1 fruit fly cellular context compared by ENCODE assay signal in genomic region chr3R:21614858-21615427, dm6.
A peak's percentile ranks its signal among the peaks of the same experiment; 100 is the strongest.
TF ChIP-seq lines count a peak whose summit lies in the region.

No protein-coding gene starts in this region.

TF ChIP-seq in whole organism, embryonic, 481 proteins besides CTCF, POLR2A, EP300 and RAD21 (continued from another document):
- TF ChIP-seq CG3838 (GFP tag; optimal IDR thresholded peaks at IDR 0.05; lab: Kevin White, UChicago): no peak
- no peak for TF ChIP-seq CG34376 (GFP tag; optimal IDR thresholded peaks at IDR 0.05; lab: Kevin White, UChicago)
- TF ChIP-seq tna (GFP tag; IDR thresholded peaks at IDR 0.05; lab: Robert Waterston, UW; ENCODE audit: partially characterized antibody): no peak
- TF ChIP-seq ken (GFP tag; IDR thresholded peaks at IDR 0.05; lab: Robert Waterston, UW): no peak
- no peak for TF ChIP-seq CG31365 (tag; optimal IDR thresholded peaks at IDR 0.05; lab: Kevin White, UChicago)
- TF ChIP-seq gsb (GFP tag; IDR thresholded peaks at IDR 0.05; lab: Robert Waterston, UW): no peak
- TF ChIP-seq esg (GFP tag; conservative IDR thresholded peaks at IDR 0.05; lab: Robert Waterston, UW): no peak
- no peak for TF ChIP-seq CG16779 (GFP tag; IDR thresholded peaks at IDR 0.05; lab: Robert Waterston, UW)
- no peak for TF ChIP-seq maf-S (GFP tag; optimal IDR thresholded peaks at IDR 0.05; lab: Kevin White, UChicago)
- no peak for TF ChIP-seq CG2199 (GFP tag; IDR thresholded peaks at IDR 0.05; lab: Robert Waterston, UW)
- TF ChIP-seq CG5180 (GFP tag; optimal IDR thresholded peaks at IDR 0.05; lab: Kevin White, UChicago): peak; percentile 23
- peak; percentile 25 for TF ChIP-seq eyg (GFP tag; optimal IDR thresholded peaks at IDR 0.05; lab: Kevin White, UChicago)
- TF ChIP-seq Dref (GFP tag; IDR thresholded peaks at IDR 0.05; lab: Robert Waterston, UW): no peak
- TF ChIP-seq Gsc (GFP tag; IDR thresholded peaks at IDR 0.05; lab: Robert Waterston, UW): no peak
- TF ChIP-seq grn (GFP tag; optimal IDR thresholded peaks at IDR 0.05; lab: Kevin White, UChicago): no peak
- TF ChIP-seq CG9727 (GFP tag; optimal IDR thresholded peaks at IDR 0.05; lab: Kevin White, UChicago): peak; percentile 54
- no peak for TF ChIP-seq seq (GFP tag; IDR thresholded peaks at IDR 0.05; lab: Robert Waterston, UW)
- peak; percentile 46 for TF ChIP-seq dmrt11E (tag; optimal IDR thresholded peaks at IDR 0.05; lab: Kevin White, UChicago)
- no peak for TF ChIP-seq chinmo (GFP tag; IDR thresholded peaks at IDR 0.05; lab: Robert Waterston, UW; ENCODE audit: partially characterized antibody)
- TF ChIP-seq cwo (GFP tag; optimal IDR thresholded peaks at IDR 0.05; lab: Kevin White, UChicago): peak; percentile 74
- peak; percentile 29 for TF ChIP-seq gcm (GFP tag; optimal IDR thresholded peaks at IDR 0.05; lab: Kevin White, UChicago)
- no peak for TF ChIP-seq CG2116 (GFP tag; optimal IDR thresholded peaks at IDR 0.05; lab: Kevin White, UChicago)
- no peak for TF ChIP-seq Spps (tag; optimal IDR thresholded peaks at IDR 0.05; lab: Kevin White, UChicago)
- no peak for TF ChIP-seq so (GFP tag; IDR thresholded peaks at IDR 0.05; lab: Robert Waterston, UW)
- TF ChIP-seq CkIIα-i1 (GFP tag; IDR thresholded peaks at IDR 0.05; lab: Robert Waterston, UW): no peak
- TF ChIP-seq jing (GFP tag; optimal IDR thresholded peaks at IDR 0.05; lab: Kevin White, UChicago): peak; percentile 32
- peak; percentile 57 for TF ChIP-seq org-1 (GFP tag; optimal IDR thresholded peaks at IDR 0.05; lab: Kevin White, UChicago)
- no peak for TF ChIP-seq Elba2 (GFP tag; optimal IDR thresholded peaks at IDR 0.05; lab: Kevin White, UChicago)
- TF ChIP-seq Max (GFP tag; optimal IDR thresholded peaks at IDR 0.05; lab: Kevin White, UChicago): peak; percentile 42
- TF ChIP-seq NFAT (GFP tag; IDR thresholded peaks at IDR 0.05; lab: Robert Waterston, UW): no peak
- no peak for TF ChIP-seq Atf6 (GFP tag; IDR thresholded peaks at IDR 0.05; lab: Robert Waterston, UW)
- TF ChIP-seq CG6683 (GFP tag; optimal IDR thresholded peaks at IDR 0.05; lab: Kevin White, UChicago): peak; percentile 4
- peak; percentile 53 for TF ChIP-seq Hand (GFP tag; optimal IDR thresholded peaks at IDR 0.05; lab: Kevin White, UChicago)
- no peak for TF ChIP-seq psq (GFP tag; optimal IDR thresholded peaks at IDR 0.05; lab: Kevin White, UChicago)
- TF ChIP-seq Mes4 (GFP tag; optimal IDR thresholded peaks at IDR 0.05; lab: Kevin White, UChicago): peak; percentile 4
- TF ChIP-seq HmgD (GFP tag; optimal IDR thresholded peaks at IDR 0.05; lab: Kevin White, UChicago): no peak
- no peak for TF ChIP-seq CG17912 (GFP tag; optimal IDR thresholded peaks at IDR 0.05; lab: Kevin White, UChicago)
- TF ChIP-seq Hr3 (GFP tag; optimal IDR thresholded peaks at IDR 0.05; lab: Kevin White, UChicago): peak; percentile 32
- TF ChIP-seq CG4424 (GFP tag; optimal IDR thresholded peaks at IDR 0.05; lab: Kevin White, UChicago): peak; percentile 60
- TF ChIP-seq CG7745 (tag; optimal IDR thresholded peaks at IDR 0.05; lab: Kevin White, UChicago): no peak
- TF ChIP-seq Eip74EF (GFP tag; optimal IDR thresholded peaks at IDR 0.05; lab: Kevin White, UChicago): peak in 1 of 2 experiments; percentile 26
- TF ChIP-seq Meics (GFP tag; optimal IDR thresholded peaks at IDR 0.05; lab: Kevin White, UChicago): peak; percentile 79
- TF ChIP-seq MTF-1 (GFP tag; optimal IDR thresholded peaks at IDR 0.05; lab: Kevin White, UChicago; ENCODE audit: borderline replicate concordance): no peak
- peak; percentile 38 for TF ChIP-seq Chrac-16 (GFP tag; optimal IDR thresholded peaks at IDR 0.05; lab: Kevin White, UChicago)
- TF ChIP-seq B-H2 (GFP tag; optimal IDR thresholded peaks at IDR 0.05; lab: Kevin White, UChicago): peak; percentile 22
- peak; percentile 58 for TF ChIP-seq HHEX (GFP tag; optimal IDR thresholded peaks at IDR 0.05; lab: Kevin White, UChicago)
- peak; percentile 3 for TF ChIP-seq CG9817 (tag; optimal IDR thresholded peaks at IDR 0.05; lab: Kevin White, UChicago)
- TF ChIP-seq CG12236 (GFP tag; optimal IDR thresholded peaks at IDR 0.05; lab: Kevin White, UChicago): no peak
- TF ChIP-seq Hmr (GFP tag; optimal IDR thresholded peaks at IDR 0.05; lab: Kevin White, UChicago): peak; percentile 65
- TF ChIP-seq usp (GFP tag; optimal IDR thresholded peaks at IDR 0.05; lab: Kevin White, UChicago): no peak
- TF ChIP-seq Bteb2 (GFP tag; optimal IDR thresholded peaks at IDR 0.05; lab: Kevin White, UChicago): peak; percentile 37
- TF ChIP-seq rib (GFP tag; IDR thresholded peaks at IDR 0.05; lab: Robert Waterston, UW): no peak
- no peak for TF ChIP-seq chm (GFP tag; IDR thresholded peaks at IDR 0.05; lab: Robert Waterston, UW)
- no peak for TF ChIP-seq CG7963 (GFP tag; IDR thresholded peaks at IDR 0.05; lab: Robert Waterston, UW; ENCODE audit: partially characterized antibody)
- TF ChIP-seq tin (GFP tag; optimal IDR thresholded peaks at IDR 0.05; lab: Kevin White, UChicago): no peak
- TF ChIP-seq Stat92E (GFP tag; optimal IDR thresholded peaks at IDR 0.05; lab: Kevin White, UChicago): no peak
- peak; percentile 35 for TF ChIP-seq CG6654 (GFP tag; optimal IDR thresholded peaks at IDR 0.05; lab: Kevin White, UChicago)
- TF ChIP-seq CG17328 (GFP tag; IDR thresholded peaks at IDR 0.05; lab: Robert Waterston, UW): no peak
- TF ChIP-seq Lpt (GFP tag; optimal IDR thresholded peaks at IDR 0.05; lab: Kevin White, UChicago): no peak
- TF ChIP-seq CG9876 (GFP tag; optimal IDR thresholded peaks at IDR 0.05; lab: Kevin White, UChicago): no peak
- no peak for TF ChIP-seq CG4360 (GFP tag; IDR thresholded peaks at IDR 0.05; lab: Robert Waterston, UW)
- peak; percentile 60 for TF ChIP-seq bcd (GFP tag; optimal IDR thresholded peaks at IDR 0.05; lab: Kevin White, UChicago)
- no peak for TF ChIP-seq CG1024 (GFP tag; IDR thresholded peaks at IDR 0.05; lab: Robert Waterston, UW)
- peak; percentile 9 for TF ChIP-seq CG10462 (GFP tag; optimal IDR thresholded peaks at IDR 0.05; lab: Kevin White, UChicago)
- peak; percentile 50 for TF ChIP-seq Asciz (GFP tag; optimal IDR thresholded peaks at IDR 0.05; lab: Kevin White, UChicago)
- peak; percentile 63 for TF ChIP-seq CG13424 (tag; optimal IDR thresholded peaks at IDR 0.05; lab: Kevin White, UChicago)
